Fruit fly (Drosophila melanogaster) whole organism, embryonic: Measurements from ENCODE around the gene Rbcn-3B.

Experiments
- B-H1 ChIP-seq: fragments of 200-800 bp; sonication (Bioruptor generic); IDR thresholded peaks from 3 replicates; pipeline ENCODE4 v1.3.6; 2022; ENCODE audit warnings: missing biosample characterization, missing genetic modification characterization
- BEAF-32 ChIP-seq: fragments of 200-800 bp; sonication (Bioruptor generic); optimal IDR thresholded peaks from 3 replicates; lab custom pipeline; 2017; ENCODE audit warnings: missing biosample characterization, missing genetic modification characterization, mild to moderate bottlenecking, moderate library complexity, missing genetic modification reagents
- CG10366 ChIP-seq: fragments of 200-800 bp; sonication (Bioruptor generic); IDR thresholded peaks from 2 replicates; pipeline ENCODE4 v1.3.6; 2022; ENCODE audit warnings: missing biosample characterization, missing genetic modification characterization
- CG10543 ChIP-seq: fragments of 200-800 bp; sonication (Bioruptor generic); optimal IDR thresholded peaks from 3 replicates; lab custom pipeline; 2017; ENCODE audit warnings: missing biosample characterization, mild to moderate bottlenecking, missing genetic modification characterization, moderate library complexity
- CG11695 ChIP-seq: fragments of 200-800 bp; sonication (Bioruptor generic); IDR thresholded peaks from 3 replicates; pipeline ENCODE4 v1.3.6; 2022; ENCODE audit warnings: missing biosample characterization, missing genetic modification characterization
- CG12236 ChIP-seq: fragments of 200-800 bp; sonication (Bioruptor generic); optimal IDR thresholded peaks from 2 replicates; lab custom pipeline; 2016; ENCODE audit warnings: missing biosample characterization, missing genetic modification characterization
- CG15696 ChIP-seq: fragments of 200-800 bp; sonication (Bioruptor generic); optimal IDR thresholded peaks from 2 replicates; lab custom pipeline; 2019; ENCODE audit warnings: missing biosample characterization, mild to moderate bottlenecking, missing genetic modification characterization, moderate library complexity
- CG16863 ChIP-seq: fragments of 200-800 bp; sonication (Bioruptor generic); optimal IDR thresholded peaks from 3 replicates; lab custom pipeline; 2016; ENCODE audit warnings: missing biosample characterization, missing genetic modification characterization
- CG18764 ChIP-seq: fragments of 200-800 bp; sonication (Bioruptor generic); optimal IDR thresholded peaks from 3 replicates; lab custom pipeline; 2016; ENCODE audit warnings: missing biosample characterization, missing genetic modification characterization
- CG2199 ChIP-seq: fragments of 200-800 bp; sonication (Bioruptor generic); IDR thresholded peaks from 3 replicates; pipeline ENCODE4 v1.3.6; 2022; ENCODE audit warnings: missing biosample characterization, missing genetic modification characterization
- CG2712 ChIP-seq: fragments of 200-800 bp; optimal IDR thresholded peaks from 3 replicates; lab custom pipeline; 2019; ENCODE audit warnings: missing biosample characterization, mild to moderate bottlenecking, missing genetic modification characterization, moderate library complexity
- CG31365 ChIP-seq: fragments of 200-800 bp; sonication (Bioruptor generic); optimal IDR thresholded peaks from 2 replicates; lab custom pipeline; 2018; ENCODE audit warnings: missing biosample characterization, mild to moderate bottlenecking, missing genetic modification characterization
- CG32532 ChIP-seq: fragments of 200-800 bp; sonication (Bioruptor generic); IDR thresholded peaks from 2 replicates; pipeline ENCODE4 v1.3.6; 2022; ENCODE audit warnings: missing biosample characterization, missing genetic modification characterization
- CG32767 ChIP-seq: fragments of 200-800 bp; sonication (Bioruptor generic); IDR thresholded peaks from 2 replicates; pipeline ENCODE4 v1.3.6; 2022; ENCODE audit warnings: missing biosample characterization, missing genetic modification characterization
- CG33213 ChIP-seq: fragments of 200-800 bp; sonication (Bioruptor generic); optimal IDR thresholded peaks from 3 replicates; lab custom pipeline; 2016; ENCODE audit warnings: missing biosample characterization, missing genetic modification characterization
- CG4282 ChIP-seq: fragments of 200-800 bp; sonication (Bioruptor generic); optimal IDR thresholded peaks from 2 replicates; lab custom pipeline; 2016; ENCODE audit warnings: missing biosample characterization, missing genetic modification characterization
- CG4328 ChIP-seq: fragments of 200-800 bp; sonication (Bioruptor generic); optimal IDR thresholded peaks from 3 replicates; lab custom pipeline; 2017; ENCODE audit warnings: missing biosample characterization, missing genetic modification reagents, missing genetic modification characterization
- CG4730 ChIP-seq: fragments of 200-800 bp; sonication (Bioruptor generic); IDR thresholded peaks from 2 replicates; pipeline ENCODE4 v1.3.6; 2022; ENCODE audit warnings: missing biosample characterization, missing genetic modification characterization
- CG7372 ChIP-seq: fragments of 200-800 bp; sonication (Bioruptor generic); IDR thresholded peaks from 2 replicates; pipeline ENCODE4 v1.3.6; 2022; ENCODE audit warnings: missing biosample characterization, missing genetic modification characterization
- CG7839 ChIP-seq: fragments of 200-800 bp; sonication (Bioruptor generic); optimal IDR thresholded peaks from 3 replicates; lab custom pipeline; 2018; ENCODE audit warnings: missing biosample characterization, mild to moderate bottlenecking, missing genetic modification characterization, moderate library complexity
- CG8089 ChIP-seq: fragments of 200-800 bp; sonication (Bioruptor generic); optimal IDR thresholded peaks from 3 replicates; lab custom pipeline; 2016; ENCODE audit warnings: missing biosample characterization, missing genetic modification characterization
- D ChIP-seq, 2 experiments: fragments of 200-800 bp in 1 of 2; fragments of >200 bp in 1 of 2; sonication (Bioruptor generic) in 1 of 2; optimal IDR thresholded peaks; 2 replicates in 1 of 2; 3 replicates in 1 of 2; lab custom pipeline; 2017; ENCODE audit warnings: mild to moderate bottlenecking in 1 of 2, missing biosample characterization in 1 of 2, missing genetic modification characterization in 1 of 2, missing genetic modification reagents in 1 of 2
- Dp ChIP-seq: fragments of 200-800 bp; sonication (Bioruptor generic); optimal IDR thresholded peaks from 2 replicates; lab custom pipeline; 2018; ENCODE audit warnings: missing biosample characterization, mild to moderate bottlenecking, missing genetic modification characterization, moderate library complexity
- Elba2 ChIP-seq: fragments of 200-800 bp; sonication (Bioruptor generic); optimal IDR thresholded peaks from 3 replicates; lab custom pipeline; 2016; ENCODE audit warnings: missing biosample characterization, missing genetic modification characterization
- Fer1 ChIP-seq: fragments of 200-800 bp; sonication (Bioruptor generic); optimal IDR thresholded peaks from 2 replicates; lab custom pipeline; 2017; ENCODE audit warnings: missing biosample characterization, mild to moderate bottlenecking, missing genetic modification characterization
- GATAe ChIP-seq: fragments of 200-800 bp; sonication (Bioruptor generic); conservative IDR thresholded peaks from 2 replicates; pipeline ENCODE4 v1.3.6; 2022; ENCODE audit warnings: missing biosample characterization, missing genetic modification characterization
- HLH3B ChIP-seq: fragments of 200-800 bp; sonication (Bioruptor generic); IDR thresholded peaks from 2 replicates; pipeline ENCODE4 v1.3.6; 2022; ENCODE audit warnings: missing biosample characterization, missing genetic modification characterization
- HLH4C ChIP-seq: fragments of 200-800 bp; sonication (Bioruptor generic); IDR thresholded peaks from 3 replicates; pipeline ENCODE4 v1.3.6; 2022; ENCODE audit warnings: missing biosample characterization, missing genetic modification characterization; ENCODE audit not compliant: partially characterized antibody
- Jarid2 ChIP-seq: fragments of 200-800 bp; sonication (Bioruptor generic); optimal IDR thresholded peaks from 3 replicates; lab custom pipeline; 2017; ENCODE audit warnings: mild to moderate bottlenecking, missing biosample characterization, missing genetic modification reagents, missing genetic modification characterization
- Lim3 ChIP-seq: fragments of 200-800 bp; sonication (Bioruptor generic); IDR thresholded peaks from 2 replicates; pipeline ENCODE4 v1.3.6; 2022; ENCODE audit warnings: missing biosample characterization, missing genetic modification characterization
- MBD-R2 ChIP-seq: fragments of 200-800 bp; sonication (Bioruptor generic); IDR thresholded peaks from 2 replicates; pipeline ENCODE4 v1.3.6; 2022; ENCODE audit warnings: missing biosample characterization, missing genetic modification characterization
- NFAT ChIP-seq: fragments of 200-800 bp; sonication (Bioruptor generic); IDR thresholded peaks from 2 replicates; pipeline ENCODE4 v1.3.6; 2022; ENCODE audit warnings: missing biosample characterization, missing genetic modification characterization
- Ravus ChIP-seq: fragments of 200-800 bp; sonication (Bioruptor generic); IDR thresholded peaks from 2 replicates; pipeline ENCODE4 v1.3.6; 2022; ENCODE audit warnings: missing biosample characterization, missing genetic modification characterization
- Sox100B ChIP-seq: fragments of 200-800 bp; sonication (Bioruptor generic); optimal IDR thresholded peaks from 3 replicates; lab custom pipeline; 2018; ENCODE audit warnings: missing biosample characterization, mild to moderate bottlenecking, missing genetic modification characterization
- Stat92E ChIP-seq, 3 experiments: fragments of >200 bp in 2 of 3; fragments of 200-800 bp in 1 of 3; sonication (Bioruptor generic) in 1 of 3; optimal IDR thresholded peaks; 2 replicates each; lab custom pipeline; 2017 to 2019; ENCODE audit warnings: missing biosample characterization in 3 of 3, missing genetic modification characterization in 3 of 3, mild to moderate bottlenecking in 1 of 3, moderate library complexity in 1 of 3
- chm ChIP-seq: fragments of 200-800 bp; sonication (Bioruptor generic); IDR thresholded peaks from 2 replicates; pipeline ENCODE4 v1.3.6; 2022; ENCODE audit warnings: missing biosample characterization, missing genetic modification characterization
- da ChIP-seq: fragments of 200-800 bp; sonication (Bioruptor generic); optimal IDR thresholded peaks from 2 replicates; lab custom pipeline; 2016; ENCODE audit warnings: missing biosample characterization, missing genetic modification characterization
- fu2 ChIP-seq: fragments of 200-800 bp; sonication (Bioruptor generic); optimal IDR thresholded peaks from 2 replicates; lab custom pipeline; 2016; ENCODE audit warnings: missing biosample characterization, missing genetic modification characterization
- gce ChIP-seq: fragments of 200-800 bp; sonication (Bioruptor generic); IDR thresholded peaks from 3 replicates; pipeline ENCODE4 v1.3.6; 2022; ENCODE audit warnings: missing biosample characterization, missing genetic modification characterization
- gsb ChIP-seq: fragments of 200-800 bp; sonication (Bioruptor generic); IDR thresholded peaks from 2 replicates; pipeline ENCODE4 v1.3.6; 2022; ENCODE audit warnings: missing biosample characterization, missing genetic modification characterization
- hkb ChIP-seq, 2 experiments: fragments of 200-800 bp in 1 of 2; fragments of >200 bp in 1 of 2; sonication (Bioruptor generic) in 1 of 2; IDR thresholded peaks in 1 of 2; optimal IDR thresholded peaks in 1 of 2; 2 replicates each; pipeline versions ENCODE4 v1.3.6 to Lab custom; 2017 to 2022; ENCODE audit warnings: missing biosample characterization in 1 of 2, missing genetic modification characterization in 1 of 2
- jumu ChIP-seq: fragments of 200-800 bp; sonication (Bioruptor generic); optimal IDR thresholded peaks from 3 replicates; lab custom pipeline; 2016; ENCODE audit warnings: missing biosample characterization, missing genetic modification characterization
- knrl ChIP-seq: fragments of 200-800 bp; sonication (Bioruptor generic); IDR thresholded peaks from 3 replicates; pipeline ENCODE4 v1.3.6; 2022; ENCODE audit warnings: missing biosample characterization, missing genetic modification characterization; ENCODE audit not compliant: partially characterized antibody
- p53 ChIP-seq: fragments of 200-800 bp; sonication (Bioruptor generic); optimal IDR thresholded peaks from 2 replicates; lab custom pipeline; 2016; ENCODE audit warnings: missing biosample characterization, missing genetic modification characterization
- row ChIP-seq: fragments of 200-800 bp; sonication (Bioruptor generic); IDR thresholded peaks from 3 replicates; pipeline ENCODE4 v1.3.6; 2022; ENCODE audit warnings: missing biosample characterization, missing genetic modification characterization
- seq ChIP-seq: fragments of 200-800 bp; sonication (Bioruptor generic); IDR thresholded peaks from 2 replicates; pipeline ENCODE4 v1.3.6; 2022; ENCODE audit warnings: missing biosample characterization, missing genetic modification characterization
- sima ChIP-seq: fragments of 200-800 bp; sonication (Bioruptor generic); optimal IDR thresholded peaks from 2 replicates; lab custom pipeline; 2016; ENCODE audit warnings: missing biosample characterization, missing genetic modification characterization
- tna ChIP-seq: fragments of 200-800 bp; sonication (Bioruptor generic); IDR thresholded peaks from 2 replicates; pipeline ENCODE4 v1.3.6; 2022; ENCODE audit warnings: missing biosample characterization, missing genetic modification characterization; ENCODE audit not compliant: partially characterized antibody
- yki ChIP-seq: fragments of >200 bp; optimal IDR thresholded peaks from 3 replicates; lab custom pipeline; 2018
- zfh1 ChIP-seq: fragments of 200-800 bp; sonication (Bioruptor generic); IDR thresholded peaks from 3 replicates; pipeline ENCODE4 v1.3.6; 2022; ENCODE audit warnings: missing biosample characterization, missing genetic modification characterization

The Rbcn-3B gene

dm6 chrX:1952898-1953297, 44.2 kb downstream of the Rbcn-3B start (continued):
- TF ChIP-seq Lim3 (GFP tag; lab: Robert Waterston, UW) (no peak), chm (peak; percentile 66; the same call in 1 of the 2 replicates), CG12236 (no peak), CG32532 (GFP tag; lab: Robert Waterston, UW) (peak; percentile 90), BEAF-32 (GFP tag; lab: Kevin White, UChicago) (peak; percentile 10), CG4328 (GFP tag; lab: Kevin White, UChicago) (peak; percentile 32), GATAe (GFP tag; lab: Robert Waterston, UW) (no peak), MBD-R2 (GFP tag; lab: Robert Waterston, UW) (0 out of 2 replicates have a peak, but pooled peaks have one; percentile 28), Elba2 (no peak), Jarid2 (GFP tag; lab: Kevin White, UChicago) (peak; percentile 47), CG32767 (GFP tag; lab: Robert Waterston, UW) (no peak), NFAT (GFP tag; lab: Robert Waterston, UW) (peak; percentile 93), CG10366 (GFP tag; lab: Robert Waterston, UW) (peak; percentile 54; the same call in 1 of the 2 replicates), CG4282 (GFP tag; lab: Kevin White, UChicago) (peak; percentile 70), CG8089 (peak; percentile 72), B-H1 (GFP tag; lab: Robert Waterston, UW) (no peak), gsb (GFP tag; lab: Robert Waterston, UW) (peak; percentile 56), CG11695 (GFP tag; lab: Robert Waterston, UW) (no peak), zfh1 (GFP tag; lab: Robert Waterston, UW) (peak; percentile 86), CG15696 (tag; lab: Kevin White, UChicago) (peak; percentile 83), Fer1 (GFP tag; lab: Kevin White, UChicago) (peak; percentile 32), HLH4C (GFP tag; lab: Robert Waterston, UW) (no peak), Ravus (no peak), Sox100B (GFP tag; lab: Kevin White, UChicago) (no peak), CG2712 (peak; percentile 60), CG7839 (tag; lab: Kevin White, UChicago) (peak; percentile 49), Dp (GFP tag; lab: Kevin White, UChicago) (peak; percentile 4), CG2199 (GFP tag; lab: Robert Waterston, UW) (peak; percentile 97), gce (GFP tag; lab: Robert Waterston, UW) (0 out of 3 replicates have a peak, but pooled peaks have one; percentile 39), row (GFP tag; lab: Robert Waterston, UW) (peak; percentile 37; the same call in 2 of the 3 replicates), seq (GFP tag; lab: Robert Waterston, UW) (no peak), HLH3B (GFP tag; lab: Robert Waterston, UW) (peak; percentile 72; the same call in 1 of the 2 replicates), hkb (optimal IDR thresholded peaks at IDR 0.05; lab: Kevin White, UChicago) (peak; percentile 97), hkb (GFP tag; IDR thresholded peaks at IDR 0.05; lab: Robert Waterston, UW) (no peak), da (GFP tag; lab: Kevin White, UChicago) (peak; percentile 75), CG10543 (no peak), p53 (GFP tag; lab: Kevin White, UChicago) (peak; percentile 87), CG4730 (peak; percentile 57; the same call in 1 of the 2 replicates), jumu (GFP tag; lab: Kevin White, UChicago) (peak; percentile 86), sima (GFP tag; lab: Kevin White, UChicago) (no peak), knrl (GFP tag; lab: Robert Waterston, UW) (peak; percentile 39; the same call in 1 of the 3 replicates), tna (GFP tag; lab: Robert Waterston, UW) (no peak), fu2 (GFP tag; lab: Kevin White, UChicago) (peak; percentile 40), yki (peak; percentile 51), Stat92E (GFP tag; optimal IDR thresholded peaks at IDR 0.05; lab: Kevin White, UChicago) (peak in 1 of 3 experiments; percentile 33), D (optimal IDR thresholded peaks at IDR 0.05; lab: Kevin White, UChicago) (no peak), D (GFP tag; optimal IDR thresholded peaks at IDR 0.05; lab: Kevin White, UChicago) (no peak), CG16863 (GFP tag; lab: Kevin White, UChicago) (peak; percentile 52), CG33213 (GFP tag; lab: Kevin White, UChicago) (peak; percentile 82), CG7372 (GFP tag; lab: Robert Waterston, UW) (peak; percentile 32; the same call in 1 of the 2 replicates), CG31365 (peak; percentile 38), CG18764 (GFP tag; lab: Kevin White, UChicago) (peak; percentile 53)
